Fruit fly (Drosophila melanogaster) whole organism, embryonic: ENCODE results near the gene NijB.

ENCODE experiments used
- Asciz ChIP-seq: fragments of 200-800 bp; sonication (Bioruptor generic); optimal IDR thresholded peaks from 2 replicates; lab custom pipeline; 2017; ENCODE audit warnings: missing biosample characterization, mild to moderate bottlenecking, missing genetic modification characterization, missing genetic modification reagents
- Atf3 ChIP-seq: fragments of 200-800 bp; sonication (Bioruptor generic); optimal IDR thresholded peaks from 3 replicates; lab custom pipeline; 2016; ENCODE audit warnings: missing biosample characterization, missing genetic modification characterization
- Atf6 ChIP-seq: fragments of 200-800 bp; sonication (Bioruptor generic); IDR thresholded peaks from 2 replicates; pipeline ENCODE4 v1.3.6; 2022; ENCODE audit warnings: missing biosample characterization, missing genetic modification characterization
- B-H2 ChIP-seq: fragments of 200-800 bp; sonication (Bioruptor generic); optimal IDR thresholded peaks from 2 replicates; lab custom pipeline; 2018; ENCODE audit warnings: missing biosample characterization, mild to moderate bottlenecking, missing genetic modification characterization
- CG1024 ChIP-seq: fragments of 200-800 bp; sonication (Bioruptor generic); IDR thresholded peaks from 2 replicates; pipeline ENCODE4 v1.3.6; 2022; ENCODE audit warnings: missing biosample characterization, missing genetic modification characterization
- CG11456 ChIP-seq: fragments of 200-800 bp; sonication (Bioruptor generic); IDR thresholded peaks from 3 replicates; pipeline ENCODE4 v1.3.6; 2022; ENCODE audit warnings: missing biosample characterization, missing genetic modification characterization
- CG13424 ChIP-seq: fragments of 200-800 bp; sonication (Bioruptor generic); optimal IDR thresholded peaks from 2 replicates; lab custom pipeline; 2019; ENCODE audit warnings: missing biosample characterization, mild to moderate bottlenecking, missing genetic modification characterization, moderate library complexity
- CG13894 ChIP-seq: fragments of 200-800 bp; sonication (Bioruptor generic); optimal IDR thresholded peaks from 3 replicates; lab custom pipeline; 2018; ENCODE audit warnings: missing biosample characterization, mild to moderate bottlenecking, missing genetic modification characterization, moderate library complexity
- CG17829 ChIP-seq: fragments of 200-800 bp; optimal IDR thresholded peaks from 2 replicates; lab custom pipeline; 2019; ENCODE audit warnings: missing biosample characterization, mild to moderate bottlenecking, missing genetic modification characterization, moderate library complexity
- CG18599 ChIP-seq: fragments of 200-800 bp; sonication (Bioruptor generic); optimal IDR thresholded peaks from 3 replicates; lab custom pipeline; 2017; ENCODE audit warnings: missing biosample characterization, missing genetic modification characterization, mild to moderate bottlenecking, moderate library complexity, missing genetic modification reagents
- CG2889 ChIP-seq: fragments of 200-800 bp; sonication (Bioruptor generic); IDR thresholded peaks from 3 replicates; pipeline ENCODE4 v1.3.6; 2022; ENCODE audit warnings: missing biosample characterization, missing genetic modification characterization
- CG32532 ChIP-seq: fragments of 200-800 bp; sonication (Bioruptor generic); IDR thresholded peaks from 2 replicates; pipeline ENCODE4 v1.3.6; 2022; ENCODE audit warnings: missing biosample characterization, missing genetic modification characterization
- CG34376 ChIP-seq: fragments of 200-800 bp; sonication (Bioruptor generic); optimal IDR thresholded peaks from 2 replicates; lab custom pipeline; 2018; ENCODE audit warnings: missing biosample characterization, mild to moderate bottlenecking, missing genetic modification characterization
- CG4282 ChIP-seq: fragments of 200-800 bp; sonication (Bioruptor generic); optimal IDR thresholded peaks from 2 replicates; lab custom pipeline; 2016; ENCODE audit warnings: missing biosample characterization, missing genetic modification characterization
- CG4707 ChIP-seq: fragments of 200-800 bp; sonication (Bioruptor generic); optimal IDR thresholded peaks from 2 replicates; lab custom pipeline; 2018; ENCODE audit warnings: missing biosample characterization, mild to moderate bottlenecking, missing genetic modification characterization, moderate library complexity
- CG5953 ChIP-seq: fragments of 200-800 bp; sonication (Bioruptor generic); IDR thresholded peaks from 2 replicates; pipeline ENCODE4 v1.3.6; 2022; ENCODE audit warnings: missing biosample characterization, missing genetic modification characterization
- CG7556 ChIP-seq: fragments of 200-800 bp; sonication (Bioruptor generic); optimal IDR thresholded peaks from 2 replicates; lab custom pipeline; 2017; ENCODE audit warnings: missing biosample characterization, mild to moderate bottlenecking, missing genetic modification characterization
- CG9437 ChIP-seq: fragments of 200-800 bp; sonication (Bioruptor generic); optimal IDR thresholded peaks from 2 replicates; lab custom pipeline; 2018; ENCODE audit warnings: missing biosample characterization, mild to moderate bottlenecking, missing genetic modification characterization
- Dek ChIP-seq: fragments of 200-800 bp; sonication (Bioruptor generic); optimal IDR thresholded peaks from 3 replicates; lab custom pipeline; 2019; ENCODE audit warnings: missing biosample characterization, mild to moderate bottlenecking, missing genetic modification characterization, moderate library complexity
- Dll ChIP-seq: fragments of 200-800 bp; sonication (Bioruptor generic); IDR thresholded peaks from 4 replicates; pipeline ENCODE4 v1.3.6; 2022; ENCODE audit warnings: missing biosample characterization, missing genetic modification characterization; ENCODE audit not compliant: partially characterized antibody
- E2f2 ChIP-seq: fragments of 200-800 bp; sonication (Bioruptor generic); IDR thresholded peaks from 2 replicates; pipeline ENCODE4 v1.3.6; 2022; ENCODE audit warnings: missing biosample characterization, missing genetic modification characterization
- Elba2 ChIP-seq: fragments of 200-800 bp; sonication (Bioruptor generic); optimal IDR thresholded peaks from 3 replicates; lab custom pipeline; 2016; ENCODE audit warnings: missing biosample characterization, missing genetic modification characterization
- Gug ChIP-seq: fragments of 200-800 bp; sonication (Bioruptor generic); IDR thresholded peaks from 4 replicates; pipeline ENCODE4 v1.3.6; 2022; ENCODE audit warnings: missing biosample characterization, missing genetic modification characterization
- Hand ChIP-seq: fragments of 200-800 bp; sonication (Bioruptor generic); optimal IDR thresholded peaks from 2 replicates; lab custom pipeline; 2017; ENCODE audit warnings: mild to moderate bottlenecking, missing biosample characterization, missing genetic modification reagents, missing genetic modification characterization
- HmgD ChIP-seq: fragments of 200-800 bp; sonication (Bioruptor generic); optimal IDR thresholded peaks from 3 replicates; lab custom pipeline; 2016; ENCODE audit warnings: missing biosample characterization, missing genetic modification characterization
- Lhr ChIP-seq: fragments of 200-800 bp; sonication (Bioruptor generic); optimal IDR thresholded peaks from 3 replicates; lab custom pipeline; 2017; ENCODE audit warnings: mild to moderate bottlenecking, missing biosample characterization, missing genetic modification reagents, missing genetic modification characterization
- Mrtf ChIP-seq: fragments of 200-800 bp; sonication (Bioruptor generic); IDR thresholded peaks from 3 replicates; pipeline ENCODE4 v1.3.6; 2022; ENCODE audit warnings: missing biosample characterization, missing genetic modification characterization
- Rfx ChIP-seq: fragments of 200-800 bp; sonication (Bioruptor generic); IDR thresholded peaks from 2 replicates; pipeline ENCODE4 v1.3.6; 2022; ENCODE audit warnings: missing biosample characterization, missing genetic modification characterization
- Rx ChIP-seq: fragments of 200-800 bp; sonication (Bioruptor generic); IDR thresholded peaks from 2 replicates; pipeline ENCODE4 v1.3.6; 2022; ENCODE audit warnings: missing biosample characterization, missing genetic modification characterization
- Side ChIP-seq: fragments of 200-800 bp; sonication (Bioruptor generic); optimal IDR thresholded peaks from 2 replicates; lab custom pipeline; 2016; ENCODE audit warnings: missing biosample characterization, missing genetic modification characterization
- Sox102F ChIP-seq: fragments of 200-800 bp; sonication (Bioruptor generic); optimal IDR thresholded peaks from 2 replicates; lab custom pipeline; 2018; ENCODE audit warnings: missing biosample characterization, mild to moderate bottlenecking, missing genetic modification characterization, moderate library complexity
- cas ChIP-seq: fragments of 200-800 bp; sonication (Bioruptor generic); IDR thresholded peaks from 2 replicates; pipeline ENCODE4 v1.3.6; 2022; ENCODE audit warnings: missing biosample characterization, missing genetic modification characterization
- dmrt99B ChIP-seq: fragments of 200-800 bp; sonication (Bioruptor generic); optimal IDR thresholded peaks from 2 replicates; lab custom pipeline; 2018; ENCODE audit warnings: missing biosample characterization, mild to moderate bottlenecking, missing genetic modification characterization, moderate library complexity
- gce ChIP-seq: fragments of 200-800 bp; sonication (Bioruptor generic); IDR thresholded peaks from 3 replicates; pipeline ENCODE4 v1.3.6; 2022; ENCODE audit warnings: missing biosample characterization, missing genetic modification characterization
- gem ChIP-seq: fragments of 200-800 bp; sonication (Bioruptor generic); optimal IDR thresholded peaks from 2 replicates; lab custom pipeline; 2019; ENCODE audit warnings: missing biosample characterization, mild to moderate bottlenecking, missing genetic modification characterization, moderate library complexity
- gfzf ChIP-seq: fragments of 200-800 bp; sonication (Bioruptor generic); optimal IDR thresholded peaks from 2 replicates; lab custom pipeline; 2016; ENCODE audit warnings: missing biosample characterization, mild to moderate bottlenecking, missing genetic modification characterization, moderate library complexity
- grn ChIP-seq: fragments of 200-800 bp; sonication (Bioruptor generic); optimal IDR thresholded peaks from 3 replicates; lab custom pipeline; 2017; ENCODE audit warnings: missing biosample characterization, missing genetic modification characterization
- gt ChIP-seq: fragments of 200-800 bp; sonication (Bioruptor generic); IDR thresholded peaks from 2 replicates; pipeline ENCODE4 v1.3.6; 2022; ENCODE audit warnings: missing biosample characterization, missing genetic modification characterization
- hth ChIP-seq: fragments of >200 bp; optimal IDR thresholded peaks from 2 replicates; lab custom pipeline; 2017; ENCODE audit warnings: inconsistent platforms
- ind ChIP-seq: fragments of 200-800 bp; sonication (Bioruptor generic); optimal IDR thresholded peaks from 3 replicates; lab custom pipeline; 2016; ENCODE audit warnings: missing biosample characterization, missing genetic modification characterization
- kah ChIP-seq: fragments of 200-800 bp; sonication (Bioruptor generic); optimal IDR thresholded peaks from 2 replicates; lab custom pipeline; 2018; ENCODE audit warnings: missing biosample characterization, mild to moderate bottlenecking, missing genetic modification characterization
- lilli ChIP-seq: fragments of 200-800 bp; sonication (Bioruptor generic); optimal IDR thresholded peaks from 3 replicates; lab custom pipeline; 2016; ENCODE audit warnings: missing biosample characterization, missing genetic modification characterization
- salm ChIP-seq: fragments of 200-800 bp; sonication (Bioruptor generic); optimal IDR thresholded peaks from 2 replicates; lab custom pipeline; 2018; ENCODE audit warnings: missing biosample characterization, mild to moderate bottlenecking, missing genetic modification characterization
- seq ChIP-seq: fragments of 200-800 bp; sonication (Bioruptor generic); IDR thresholded peaks from 2 replicates; pipeline ENCODE4 v1.3.6; 2022; ENCODE audit warnings: missing biosample characterization, missing genetic modification characterization
- sob ChIP-seq: fragments of 200-800 bp; sonication (Bioruptor generic); IDR thresholded peaks from 2 replicates; pipeline ENCODE4 v1.3.6; 2022; ENCODE audit warnings: missing biosample characterization, missing genetic modification characterization
- tio ChIP-seq: fragments of 200-800 bp; sonication (Bioruptor generic); optimal IDR thresholded peaks from 2 replicates; lab custom pipeline; 2017; ENCODE audit warnings: missing biosample characterization, missing genetic modification characterization, inconsistent platforms
- unc-4 ChIP-seq: fragments of 200-800 bp; sonication (Bioruptor generic); IDR thresholded peaks from 2 replicates; pipeline ENCODE4 v1.3.6; 2022; ENCODE audit warnings: missing biosample characterization, missing genetic modification characterization; ENCODE audit not compliant: partially characterized antibody
- unpg ChIP-seq: fragments of 200-800 bp; sonication (Bioruptor generic); optimal IDR thresholded peaks from 3 replicates; lab custom pipeline; 2018; ENCODE audit warnings: missing biosample characterization, mild to moderate bottlenecking, missing genetic modification characterization, moderate library complexity
- zen2 ChIP-seq: fragments of 200-800 bp; sonication (Bioruptor generic); IDR thresholded peaks from 3 replicates; pipeline ENCODE4 v1.3.6; 2022; ENCODE audit warnings: missing biosample characterization, missing genetic modification characterization; ENCODE audit not compliant: partially characterized antibody

NijB gene

dm6 chr3L:18890283-18891175 is 1.7 kb upstream of the NijB start, which contains the start of gene CG3961 (continued):
- TF ChIP-seq dmrt99B (tag; lab: Kevin White, UChicago), result peak; percentile 99
- peak; percentile 99 for TF ChIP-seq CG17829 (tag; lab: Kevin White, UChicago)
- TF ChIP-seq ind, result peak; percentile 96
- TF ChIP-seq Elba2 (GFP tag; lab: Kevin White, UChicago), result no peak
- TF ChIP-seq gfzf (GFP tag; lab: Kevin White, UChicago), result no peak
- peak; percentile 93 for TF ChIP-seq Dek
- no peak for TF ChIP-seq CG13894 (tag; lab: Kevin White, UChicago)
- TF ChIP-seq B-H2 (GFP tag; lab: Kevin White, UChicago), result peak; percentile 80
- TF ChIP-seq gem (tag; lab: Kevin White, UChicago), result peak; percentile 99
- peak; percentile 74; the same call in 1 of the 3 replicates for TF ChIP-seq gce (GFP tag; lab: Robert Waterston, UW)
- TF ChIP-seq unc-4, result no peak
- peak; percentile 88 for TF ChIP-seq Atf3
- TF ChIP-seq CG9437, result peak; percentile 97
- peak; percentile 89 for TF ChIP-seq Atf6 (GFP tag; lab: Robert Waterston, UW)
- TF ChIP-seq Dll (GFP tag; lab: Robert Waterston, UW), result no peak
- peak; percentile 84 for TF ChIP-seq CG34376 (GFP tag; lab: Kevin White, UChicago)
- TF ChIP-seq hth (lab: Kevin White, UChicago), result no peak
- TF ChIP-seq CG5953, result no peak
- TF ChIP-seq Mrtf (GFP tag; lab: Robert Waterston, UW), result peak; percentile 84; the same call in 1 of the 3 replicates
- TF ChIP-seq seq (GFP tag; lab: Robert Waterston, UW), result peak; percentile 89
- TF ChIP-seq HmgD (GFP tag; lab: Kevin White, UChicago), result peak; percentile 3
- peak; percentile 85 for TF ChIP-seq grn
- peak; percentile 72; the same call in 2 of the 3 replicates for TF ChIP-seq CG2889 (GFP tag; lab: Robert Waterston, UW)
- peak; percentile 96 for TF ChIP-seq unpg (GFP tag; lab: Kevin White, UChicago)
- peak; percentile 2 for TF ChIP-seq CG4282 (GFP tag; lab: Kevin White, UChicago)
- TF ChIP-seq CG7556, result peak; percentile 100
- 0 out of 2 replicates have a peak, but pooled peaks have one; percentile 6 for TF ChIP-seq cas (GFP tag; lab: Robert Waterston, UW)
- TF ChIP-seq salm (tag; lab: Kevin White, UChicago), result peak; percentile 97
- TF ChIP-seq CG18599, result peak; percentile 93
- TF ChIP-seq Gug (GFP tag; lab: Robert Waterston, UW), result peak; percentile 81
- TF ChIP-seq E2f2 (GFP tag; lab: Robert Waterston, UW), result peak; percentile 79
- TF ChIP-seq lilli, result peak; percentile 92
- TF ChIP-seq zen2 (GFP tag; lab: Robert Waterston, UW), result no peak
- TF ChIP-seq Asciz (GFP tag; lab: Kevin White, UChicago), result peak; percentile 98
- TF ChIP-seq CG11456, result no peak
- peak; percentile 80 for TF ChIP-seq gt (GFP tag; lab: Robert Waterston, UW)
- peak; percentile 94 for TF ChIP-seq kah (GFP tag; lab: Kevin White, UChicago)
- TF ChIP-seq Lhr (GFP tag; lab: Kevin White, UChicago), result peak; percentile 95
- TF ChIP-seq Rx (GFP tag; lab: Robert Waterston, UW), result peak; percentile 64
- TF ChIP-seq Rfx (GFP tag; lab: Robert Waterston, UW), result peak; percentile 82; the same call in 1 of the 2 replicates
- TF ChIP-seq CG4707, result peak; percentile 89
- TF ChIP-seq Side, result peak; percentile 40
- peak; percentile 99 for TF ChIP-seq CG13424 (tag; lab: Kevin White, UChicago)
- TF ChIP-seq sob (GFP tag; lab: Robert Waterston, UW), result peak; percentile 90
- TF ChIP-seq Hand (GFP tag; lab: Kevin White, UChicago), result peak; percentile 96
- peak; percentile 79 for TF ChIP-seq CG1024 (GFP tag; lab: Robert Waterston, UW)
- TF ChIP-seq CG32532, result peak; percentile 79
- peak; percentile 99 for TF ChIP-seq tio (GFP tag; lab: Kevin White, UChicago)
- TF ChIP-seq Sox102F (GFP tag; lab: Kevin White, UChicago), result peak; percentile 98
